Worm (Caenorhabditis elegans) whole organism, L2 larva: Measurements from ENCODE around the gene K02F6.5.
A peak's percentile ranks its signal among the peaks of the same experiment; 100 is the strongest.
"Not testable (repeated sequence)": the region's sequence is repeated elsewhere in the genome, so short reads cannot be mapped to it uniquely, and the experiment has no call there.

Source experiments
- C34F6.9 ChIP-seq: fragments of 150-350 bp; optimal IDR thresholded peaks from 2 replicates; lab custom pipeline; 2014; ENCODE audit warnings: missing biosample characterization, missing genetic modification characterization
- F13H6.1 ChIP-seq: sonication (generic microtip); optimal IDR thresholded peaks from 2 replicates; lab custom pipeline; 2016; ENCODE audit warnings: missing genetic modification characterization, missing compliant biosample characterization
- R02D3.7 ChIP-seq: fragments of 150-350 bp; optimal IDR thresholded peaks from 2 replicates; lab custom pipeline; 2014; ENCODE audit warnings: missing biosample characterization, missing genetic modification characterization
- ZK546.5 ChIP-seq: sonication (generic microtip); optimal IDR thresholded peaks from 2 replicates; lab custom pipeline; 2017; ENCODE audit warnings: missing biosample characterization, missing genetic modification characterization
- alr-1 ChIP-seq: fragments of 150-350 bp; optimal IDR thresholded peaks from 2 replicates; lab custom pipeline; 2014; ENCODE audit warnings: missing biosample characterization, missing genetic modification characterization
- ama-1 ChIP-seq: fragments of 150-350 bp; optimal IDR thresholded peaks from 2 replicates; lab custom pipeline; 2018; ENCODE audit warnings: inconsistent platforms
- ceh-16 ChIP-seq: fragments of 150-350 bp; optimal IDR thresholded peaks from 2 replicates; lab custom pipeline; 2014; ENCODE audit warnings: missing biosample characterization, missing genetic modification characterization
- ceh-82 ChIP-seq: fragments of 150-350 bp; optimal IDR thresholded peaks from 2 replicates; lab custom pipeline; 2014; ENCODE audit warnings: missing biosample characterization, missing genetic modification characterization
- dmd-4 ChIP-seq: sonication (generic microtip); optimal IDR thresholded peaks from 2 replicates; lab custom pipeline; 2017; ENCODE audit warnings: missing biosample characterization, missing genetic modification characterization
- elt-1 ChIP-seq: fragments of 150-350 bp; optimal IDR thresholded peaks from 2 replicates; lab custom pipeline; 2014; ENCODE audit warnings: missing biosample characterization, missing genetic modification characterization
- fos-1 ChIP-seq: fragments of 150-350 bp; optimal IDR thresholded peaks from 2 replicates; lab custom pipeline; 2014; ENCODE audit warnings: missing biosample characterization, missing genetic modification characterization
- gmeb-1 ChIP-seq: fragments of 150-350 bp; optimal IDR thresholded peaks from 2 replicates; lab custom pipeline; 2014; ENCODE audit warnings: missing biosample characterization, missing genetic modification characterization
- lin-11 ChIP-seq: fragments of 150-350 bp; sonication (generic microtip); optimal IDR thresholded peaks from 2 replicates; lab custom pipeline; 2014; ENCODE audit warnings: missing biosample characterization, missing genetic modification characterization, inconsistent platforms, mixed read lengths
- lin-13 ChIP-seq: fragments of 150-350 bp; optimal IDR thresholded peaks from 2 replicates; lab custom pipeline; 2014; ENCODE audit warnings: missing biosample characterization, missing genetic modification reagents, missing genetic modification characterization
- lin-39 ChIP-seq: fragments of 150-350 bp; optimal IDR thresholded peaks from 2 replicates; lab custom pipeline; 2014; ENCODE audit warnings: missing biosample characterization, missing genetic modification reagents, missing genetic modification characterization
- lsy-2 ChIP-seq, 2 experiments: fragments of 150-350 bp in 1 of 2; sonication (generic microtip) in 1 of 2; optimal IDR thresholded peaks; 2 replicates each; lab custom pipeline; 2014 to 2017; ENCODE audit warnings: missing biosample characterization in 2 of 2, missing genetic modification characterization in 2 of 2
- mab-5 ChIP-seq: fragments of 150-350 bp; optimal IDR thresholded peaks from 2 replicates; lab custom pipeline; 2014; ENCODE audit warnings: missing biosample characterization, missing genetic modification characterization
- mdl-1 ChIP-seq, 2 experiments: fragments of 150-350 bp in 1 of 2; sonication (generic microtip) in 1 of 2; optimal IDR thresholded peaks; 2 replicates each; lab custom pipeline; 2017; ENCODE audit warnings: missing biosample characterization in 2 of 2, missing genetic modification characterization in 2 of 2
- nhr-11 ChIP-seq: fragments of 150-350 bp; optimal IDR thresholded peaks from 2 replicates; lab custom pipeline; 2014; ENCODE audit warnings: missing biosample characterization, missing genetic modification characterization
- nhr-12 ChIP-seq: fragments of 150-350 bp; optimal IDR thresholded peaks from 2 replicates; lab custom pipeline; 2014; ENCODE audit warnings: missing biosample characterization, missing genetic modification characterization
- nhr-129 ChIP-seq: fragments of 150-350 bp; optimal IDR thresholded peaks from 2 replicates; lab custom pipeline; 2014; ENCODE audit warnings: missing biosample characterization, missing genetic modification characterization
- nhr-23 ChIP-seq: fragments of 150-350 bp; optimal IDR thresholded peaks from 2 replicates; lab custom pipeline; 2014; ENCODE audit warnings: missing biosample characterization, missing genetic modification reagents, missing genetic modification characterization
- nhr-6 ChIP-seq: fragments of 150-350 bp; optimal IDR thresholded peaks from 2 replicates; lab custom pipeline; 2014; ENCODE audit warnings: missing biosample characterization, missing genetic modification characterization
- nhr-77 ChIP-seq: fragments of 150-350 bp; optimal IDR thresholded peaks from 2 replicates; lab custom pipeline; 2014; ENCODE audit warnings: missing biosample characterization, missing genetic modification characterization
- sem-4 ChIP-seq: fragments of 150-350 bp; optimal IDR thresholded peaks from 2 replicates; lab custom pipeline; 2014; ENCODE audit warnings: missing biosample characterization, missing genetic modification reagents, missing genetic modification characterization
- skn-1 ChIP-seq: sonication (generic microtip); optimal IDR thresholded peaks from 2 replicates; lab custom pipeline; 2017; ENCODE audit warnings: missing biosample characterization, missing genetic modification characterization
- unc-39 ChIP-seq: fragments of 150-350 bp; optimal IDR thresholded peaks from 2 replicates; lab custom pipeline; 2014; ENCODE audit warnings: missing biosample characterization, missing genetic modification characterization
- unc-55 ChIP-seq: fragments of 150-350 bp; sonication (generic microtip); optimal IDR thresholded peaks from 3 replicates; lab custom pipeline; 2014; ENCODE audit warnings: missing biosample characterization, missing genetic modification reagents, missing genetic modification characterization
- unc-62 ChIP-seq: fragments of 150-350 bp; optimal IDR thresholded peaks from 2 replicates; lab custom pipeline; 2014; ENCODE audit warnings: missing biosample characterization, missing genetic modification reagents, missing genetic modification characterization
- zag-1 ChIP-seq: fragments of 150-350 bp; optimal IDR thresholded peaks from 2 replicates; lab custom pipeline; 2014; ENCODE audit warnings: missing biosample characterization, missing genetic modification characterization
- ztf-11 ChIP-seq: sonication (generic microtip); optimal IDR thresholded peaks from 2 replicates; lab custom pipeline; 2017; ENCODE audit warnings: missing biosample characterization, missing genetic modification characterization
- ztf-4 ChIP-seq: fragments of 150-350 bp; optimal IDR thresholded peaks from 2 replicates; lab custom pipeline; 2014; ENCODE audit warnings: missing biosample characterization, missing genetic modification characterization

Gene K02F6.5

DNA sequence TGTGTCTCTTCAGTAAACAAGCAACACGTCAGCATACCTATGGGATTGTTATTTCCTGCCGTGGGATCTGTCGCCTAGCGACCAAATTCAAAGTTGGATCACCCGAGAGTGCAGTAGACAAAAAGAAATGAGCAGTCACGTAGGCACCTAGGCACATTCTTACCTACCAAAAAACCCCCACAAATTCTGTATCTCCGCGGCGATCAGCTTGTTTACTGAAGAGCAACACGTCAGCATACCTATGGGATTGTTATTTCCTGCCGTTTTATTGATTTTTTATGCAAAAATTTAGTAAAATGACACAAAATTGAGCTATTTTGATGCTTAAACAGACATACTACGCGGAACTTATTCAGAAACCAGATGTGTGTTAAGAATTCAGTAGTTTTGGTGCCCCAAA, at the start of gene K02F6.5:
K02F6.5 (plus strand) TSS at position 301 of the 400 bp plus-strand sequence.
- TF ChIP-seq unc-39; ztf-11 (tag; lab: Kevin White, UChicago); nhr-12 (tag; lab: Kevin White, UChicago): not testable (repeated sequence)
- TF ChIP-seq, all 48 proteins: peak for 0; not testable (repeated sequence) for 48

DNA sequence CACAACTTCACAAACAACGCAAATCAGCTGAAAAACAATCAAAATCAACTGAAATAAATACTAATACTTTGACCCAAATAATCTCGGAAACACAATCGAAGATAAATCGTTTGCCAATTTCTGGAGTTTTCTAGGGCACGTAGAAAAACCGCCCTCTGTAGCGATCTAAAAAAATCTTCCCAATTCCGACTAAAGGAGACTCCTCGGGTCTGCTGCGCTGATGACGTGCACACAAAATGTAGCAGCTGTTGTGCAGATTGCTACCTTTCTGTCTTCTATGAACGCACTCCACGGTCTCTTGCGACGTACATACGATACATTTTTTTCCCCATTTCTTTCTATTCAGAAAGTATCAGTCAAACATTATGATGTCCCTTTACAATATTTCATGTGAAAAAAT, 46.2 kb upstream of the K02F6.5 start, which contains the start of gene F53G2.1:
F53G2.1 (plus strand) TSS at position 301 of the 400 bp plus-strand sequence.
- TF ChIP-seq F13H6.1 (tag; lab: Kevin White, UChicago) (no peak), elt-1 (tag; lab: Kevin White, UChicago) (no peak), lin-13 (no peak), zag-1 (tag; lab: Kevin White, UChicago) (no peak), ZK546.5 (tag; lab: Kevin White, UChicago) (no peak), mdl-1 (tag; optimal IDR thresholded peaks at IDR 0.05; lab: Kevin White, UChicago) (no peak), nhr-129 (no peak), sem-4 (no peak), unc-39 (no peak), ama-1 (no peak), nhr-6 (tag; lab: Kevin White, UChicago) (no peak), gmeb-1 (tag; lab: Kevin White, UChicago) (no peak), skn-1 (tag; lab: Kevin White, UChicago) (no peak), ceh-16 (tag; lab: Kevin White, UChicago) (no peak)

DNA sequence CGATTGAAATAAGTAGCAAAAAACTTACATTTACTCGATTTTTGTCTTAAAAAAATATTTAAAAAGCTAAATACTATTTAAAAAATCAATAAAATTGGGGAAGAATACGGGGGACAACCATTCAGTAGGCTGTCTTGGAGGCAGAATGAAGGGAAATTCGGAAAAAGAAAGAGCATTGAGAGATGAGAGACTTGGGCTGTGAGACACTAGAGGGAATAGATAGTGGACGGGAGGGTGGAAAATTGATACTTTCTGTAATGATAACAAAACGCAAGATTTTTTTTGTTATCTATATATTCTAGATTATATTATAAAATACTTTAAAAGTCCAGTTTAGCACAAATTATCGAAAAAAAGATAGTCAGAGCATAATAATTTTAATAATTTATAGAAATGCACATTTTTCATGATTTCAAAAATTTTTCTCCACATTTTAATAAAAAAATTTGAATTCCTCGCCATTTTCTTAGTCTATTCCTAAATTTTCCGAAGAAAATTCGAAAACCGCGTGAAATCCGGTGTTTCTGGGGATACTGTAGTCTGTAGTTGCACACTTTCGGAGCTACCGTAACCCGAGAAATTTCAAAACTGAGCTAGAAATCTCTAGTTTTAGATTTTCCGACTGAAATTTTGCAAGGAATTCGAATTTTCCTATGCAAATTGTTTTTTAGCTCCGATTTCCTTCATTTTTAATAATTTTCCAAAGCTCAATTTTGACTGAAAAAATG, 30.7 kb upstream of the K02F6.5 start:
- peak; percentile 49 for TF ChIP-seq fos-1 (tag; lab: Kevin White, UChicago)
- TF ChIP-seq nhr-11 (tag; lab: Kevin White, UChicago) = no peak
- no peak for TF ChIP-seq lin-39
- TF ChIP-seq R02D3.7 (tag; lab: Kevin White, UChicago) = no peak
- TF ChIP-seq nhr-77 (tag; lab: Kevin White, UChicago) = no peak
- peak; percentile 16 for TF ChIP-seq gmeb-1 (tag; lab: Kevin White, UChicago)

DNA sequence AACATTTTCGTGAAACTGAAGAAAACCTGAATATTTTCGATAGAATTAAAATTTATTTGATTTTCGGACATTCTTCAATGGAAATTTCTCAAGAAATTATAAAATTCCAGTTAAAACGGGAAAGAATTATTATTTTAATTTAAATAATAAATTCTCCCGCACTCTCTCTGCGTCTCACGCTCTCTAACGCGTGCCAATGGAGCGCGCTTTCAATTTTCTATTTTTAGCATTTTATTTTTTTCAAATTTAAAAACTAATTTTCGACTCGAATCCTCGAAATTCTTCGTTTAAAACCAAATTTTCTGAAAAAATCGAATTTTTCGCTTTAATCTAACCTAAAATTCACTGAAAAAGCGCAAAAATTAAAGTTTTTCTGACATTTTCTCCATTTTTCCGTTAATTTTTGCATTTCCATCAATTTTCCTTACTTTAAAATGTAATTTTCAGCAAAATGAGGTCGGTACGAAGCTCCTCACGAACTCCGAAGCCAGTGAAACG, 30.1 kb upstream of the K02F6.5 start, which contains the start of gene gbas-1:
gbas-1 (plus strand) TSS at position 448 of the 498 bp plus-strand sequence.
- TF ChIP-seq gmeb-1 (tag; lab: Kevin White, UChicago) (peak; percentile 89), lin-13 (peak; percentile 31), unc-55 (GFP tag; lab: Kevin White, UChicago) (peak; percentile 58), lin-11 (no peak), dmd-4 (no peak), lsy-2 (tag; optimal IDR thresholded peaks at IDR 0.05; lab: Kevin White, UChicago) (peak; percentile 2 to 66), C34F6.9 (tag; lab: Kevin White, UChicago) (peak; percentile 52)

DNA sequence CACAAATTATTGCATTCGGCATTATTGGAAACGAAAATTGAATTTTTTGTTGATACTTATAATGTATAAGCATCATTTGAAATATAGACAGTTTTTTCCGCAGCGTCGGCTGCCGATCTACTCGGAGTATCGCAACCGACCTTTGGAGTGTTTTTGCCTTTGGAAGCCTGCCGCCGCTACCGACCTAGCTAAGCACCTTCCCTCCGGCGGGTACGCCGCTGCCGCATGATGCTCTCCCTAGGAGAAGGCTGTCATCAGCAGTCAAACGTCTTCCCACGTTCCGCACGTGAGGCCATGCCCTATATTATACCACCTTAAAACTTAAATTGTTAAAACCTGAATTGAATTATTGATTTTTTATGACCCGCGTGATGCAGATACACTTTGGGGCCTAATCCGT, 16.1 kb upstream of the K02F6.5 start:
- TF ChIP-seq lin-13 (no peak), unc-39 (no peak)
- TF ChIP-seq, all 48 proteins: peak for 0

DNA sequence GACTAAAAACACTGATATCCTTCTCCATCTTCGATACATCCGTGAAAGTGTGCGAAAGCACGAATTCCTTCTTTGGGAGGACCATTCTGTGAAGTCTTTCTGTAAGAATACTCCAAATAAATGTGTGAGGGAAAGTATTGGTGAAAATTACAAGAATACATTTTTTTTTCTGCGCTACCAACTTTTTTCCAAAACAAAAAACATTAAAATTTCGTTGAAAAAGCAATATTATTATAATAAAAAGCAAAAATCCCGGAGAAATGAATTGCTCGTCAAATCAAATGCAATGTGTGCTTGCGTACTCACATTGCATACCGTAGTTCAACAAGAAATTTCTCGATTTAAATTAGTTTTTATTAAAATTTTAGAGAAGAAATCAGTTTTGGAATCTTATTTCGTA, 12.6 kb upstream of the K02F6.5 start, which contains the start of gene bath-13:
bath-13 (minus strand) TSS at position 101 of the 400 bp plus-strand sequence.
- no peak for TF ChIP-seq alr-1 (tag; lab: Kevin White, UChicago)
- TF ChIP-seq gmeb-1 (tag; lab: Kevin White, UChicago) = no peak
- no peak for TF ChIP-seq ama-1
- no peak for TF ChIP-seq nhr-23 (tag; lab: Kevin White, UChicago)
- TF ChIP-seq unc-62 = no peak
- TF ChIP-seq, all 48 proteins: peak for 0

DNA sequence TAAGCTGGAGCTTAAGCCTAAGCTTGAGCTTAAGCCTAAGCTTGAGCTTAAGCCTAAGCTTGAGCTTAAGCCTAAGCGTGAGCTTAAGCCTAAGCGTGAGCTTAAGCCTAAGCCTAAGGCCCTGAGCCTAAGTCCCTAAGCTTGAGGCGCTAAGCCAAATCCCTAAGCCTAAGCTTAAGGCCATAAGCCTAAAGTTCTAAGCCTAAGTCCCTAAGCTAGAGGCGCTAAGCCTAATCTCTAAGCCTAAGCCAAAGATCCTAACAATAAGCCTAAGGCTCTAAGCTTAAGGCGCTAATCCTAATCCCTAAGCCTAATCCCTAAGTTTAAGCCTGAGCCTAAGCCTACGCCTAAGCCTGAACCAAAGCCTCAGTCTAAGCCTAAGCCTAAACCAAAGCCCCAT, 8.9 kb upstream of the K02F6.5 start:
- TF ChIP-seq C34F6.9 (tag; lab: Kevin White, UChicago) (no peak), ceh-82 (no peak), skn-1 (tag; lab: Kevin White, UChicago) (no peak), ceh-16 (tag; lab: Kevin White, UChicago) (no peak), ztf-4 (tag; lab: Kevin White, UChicago) (no peak), gmeb-1 (tag; lab: Kevin White, UChicago) (no peak), sem-4 (no peak), ZK546.5 (tag; lab: Kevin White, UChicago) (no peak), mab-5 (tag; lab: Kevin White, UChicago) (no peak)
